Fruit fly (Drosophila melanogaster): Measurements from ENCODE around the gene CG34140.

Gene CG34140

dm6 chr3L:153670-154069, 30.6 kb downstream of the CG34140 start:
- no peak for TF ChIP-seq svp (GFP tag)
- TF ChIP-seq Hr39 (GFP tag; optimal IDR thresholded peaks at IDR 0.05): no peak
- no peak for TF ChIP-seq CG8119 (GFP tag; IDR thresholded peaks at IDR 0.05)
- TF ChIP-seq Lpt (GFP tag; optimal IDR thresholded peaks at IDR 0.05): no peak
- no peak for TF ChIP-seq dsx (GFP tag; optimal IDR thresholded peaks at IDR 0.05; ENCODE audit: poor library complexity, severe bottlenecking)
- no peak for TF ChIP-seq CG11902 (GFP tag; optimal IDR thresholded peaks at IDR 0.05)
- no peak for TF ChIP-seq CG6163 (GFP tag; IDR thresholded peaks at IDR 0.05)

- TF ChIP-seq fd85E (GFP tag; optimal IDR thresholded peaks at IDR 0.05) (no peak), Sox15 (GFP tag; optimal IDR thresholded peaks at IDR 0.05) (no peak), Ets96B (tag; optimal IDR thresholded peaks at IDR 0.05) (no peak)
These were observed 31.7 kb downstream of the CG34140 start, which contains the start of the genes Dic61B and p130CAS for dm6 chr3L:152489-152888. Gene Dic61B, minus strand, starts transcription at chr3L:152589. Gene p130CAS, plus strand, starts transcription at chr3L:152884.

dm6 chr3L:145998-146576, 38.1 kb downstream of the CG34140 start, which contains the start of gene CG6845:
Gene CG6845, plus strand, starts transcription at chr3L:146433.
- TF ChIP-seq dsx (GFP tag; optimal IDR thresholded peaks at IDR 0.05; ENCODE audit: poor library complexity, severe bottlenecking) (peak; percentile 34), fkh (GFP tag; optimal IDR thresholded peaks at IDR 0.05) (peak; percentile 26), Lpt (GFP tag; optimal IDR thresholded peaks at IDR 0.05) (no peak), CG8319 (GFP tag; optimal IDR thresholded peaks at IDR 0.05) (no peak), Sox14 (GFP tag; optimal IDR thresholded peaks at IDR 0.05) (peak; percentile 92), CG31627 (GFP tag; optimal IDR thresholded peaks at IDR 0.05) (no peak)

DNA sequence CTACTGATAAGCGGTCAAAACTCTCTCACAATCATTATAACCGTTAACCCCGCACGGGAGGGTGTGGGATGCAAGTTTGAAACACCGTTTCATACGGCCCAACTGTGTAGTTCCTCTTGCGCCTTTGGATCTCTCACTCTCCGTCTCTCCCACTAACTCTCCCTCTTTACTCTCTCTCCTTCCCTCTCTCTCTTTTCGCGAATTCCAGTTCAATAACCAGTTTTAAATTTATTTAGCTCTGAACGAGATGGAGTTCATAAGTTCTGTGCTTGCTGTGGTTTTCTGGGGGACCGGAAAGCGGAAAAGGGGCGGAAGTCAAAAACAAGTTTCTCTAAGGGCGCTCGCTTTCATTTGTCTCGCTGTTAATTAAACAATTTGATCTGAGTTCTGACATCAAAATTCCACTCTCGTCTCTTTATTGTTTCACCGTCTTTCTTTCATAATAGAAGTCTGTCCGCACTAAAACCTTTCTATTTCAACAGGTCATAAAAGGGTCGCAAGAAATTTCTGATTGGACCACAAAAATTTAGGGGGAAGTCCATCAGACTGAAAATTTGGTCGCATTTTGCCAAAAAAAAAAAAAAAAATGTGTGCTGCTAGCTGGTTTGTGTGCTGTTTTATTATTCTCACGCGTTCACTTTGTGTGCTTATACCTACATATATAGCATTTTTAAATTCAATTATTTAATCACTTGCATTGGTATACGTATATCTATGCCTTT, 43.2 kb downstream of the CG34140 start:
- peak; percentile 49 for TF ChIP-seq Eip78C (GFP tag)
- TF ChIP-seq topi (GFP tag; optimal IDR thresholded peaks at IDR 0.05): no peak
- TF ChIP-seq eg (GFP tag; IDR thresholded peaks at IDR 0.05): no peak
- peak; percentile 15 for TF ChIP-seq CG6808 (GFP tag; optimal IDR thresholded peaks at IDR 0.05)
- peak in 1 of 2 experiments; percentile 8 for TF ChIP-seq ss (GFP tag; optimal IDR thresholded peaks at IDR 0.05)
- TF ChIP-seq CG6854 (GFP tag; optimal IDR thresholded peaks at IDR 0.05): peak; percentile 72
- TF ChIP-seq svp (GFP tag): peak; percentile 42
- TF ChIP-seq Blimp-1 (GFP tag; optimal IDR thresholded peaks at IDR 0.05): peak; percentile 94
- peak; percentile 8 for TF ChIP-seq Sox14 (GFP tag; optimal IDR thresholded peaks at IDR 0.05)
- peak; percentile 58 for TF ChIP-seq dsx (GFP tag; optimal IDR thresholded peaks at IDR 0.05; ENCODE audit: poor library complexity, severe bottlenecking)
- peak; percentile 15 for TF ChIP-seq Lpt (GFP tag; optimal IDR thresholded peaks at IDR 0.05)

DNA sequence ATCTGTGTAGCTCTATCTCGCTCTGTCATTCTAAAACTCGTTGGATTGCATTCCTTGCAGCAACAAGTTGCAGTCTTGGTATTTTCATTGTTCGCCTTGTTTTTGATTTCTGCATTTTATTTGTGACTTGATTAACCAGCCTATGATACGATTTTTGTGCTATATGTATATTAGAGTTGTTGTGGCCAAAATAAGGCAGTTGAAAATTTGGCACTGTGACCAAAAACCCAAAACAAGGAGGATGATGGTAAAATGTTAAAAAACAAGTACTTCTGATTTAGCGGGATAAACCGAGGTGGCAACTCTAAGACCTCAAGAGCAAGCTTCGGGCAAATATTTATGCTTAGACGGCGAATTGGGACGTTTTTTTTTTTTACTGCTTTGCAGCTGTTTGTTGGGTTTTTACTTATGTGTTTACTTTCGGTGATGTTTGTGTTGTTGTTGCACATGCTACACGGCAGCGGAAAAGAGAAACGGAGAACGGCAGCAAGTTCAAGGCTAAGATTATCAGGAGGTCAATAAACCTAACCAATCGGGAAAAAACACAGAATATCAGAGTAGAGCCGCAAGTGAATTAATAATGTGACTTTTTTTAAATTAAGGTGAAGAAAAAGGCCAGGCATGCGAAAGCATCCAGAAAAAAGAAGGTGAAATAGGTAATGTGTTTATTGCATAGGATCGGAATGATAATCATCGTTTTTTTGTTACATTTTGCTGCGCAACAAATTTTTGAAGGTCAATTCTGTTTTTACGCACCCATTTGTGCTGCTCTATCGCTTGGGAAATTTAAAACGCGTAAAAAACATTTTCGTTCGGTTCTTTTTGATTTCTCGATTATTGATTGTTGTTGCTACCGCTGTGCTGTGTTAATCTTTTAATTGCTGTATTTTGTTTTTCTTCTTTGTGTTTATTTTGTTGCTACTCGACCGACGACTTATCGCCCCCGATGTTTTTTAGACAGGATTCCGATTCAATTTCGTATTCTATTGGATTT, 44.4 kb downstream of the CG34140 start:
- TF ChIP-seq Eip75B (GFP tag; optimal IDR thresholded peaks at IDR 0.05) (peak; percentile 15), achi (GFP tag; optimal IDR thresholded peaks at IDR 0.05) (peak; percentile 2), spab (GFP tag; optimal IDR thresholded peaks at IDR 0.05) (no peak), CG11762 (GFP tag; optimal IDR thresholded peaks at IDR 0.05; ENCODE audit: insufficient read depth) (no peak), Eip93F (GFP tag; optimal IDR thresholded peaks at IDR 0.05) (no peak), fd85E (GFP tag; optimal IDR thresholded peaks at IDR 0.05) (no peak), Ets96B (tag; optimal IDR thresholded peaks at IDR 0.05) (no peak), CG8632 (GFP tag; optimal IDR thresholded peaks at IDR 0.05) (no peak), Gug (GFP tag; IDR thresholded peaks at IDR 0.05) (no peak), Sox15 (GFP tag; optimal IDR thresholded peaks at IDR 0.05) (no peak), vri (GFP tag; optimal IDR thresholded peaks at IDR 0.05) (peak; percentile 43), ss (GFP tag; optimal IDR thresholded peaks at IDR 0.05) (peak in 1 of 2 experiments; percentile 24), cyc (GFP tag; optimal IDR thresholded peaks at IDR 0.05) (peak; percentile 15), CG9139 (GFP tag; optimal IDR thresholded peaks at IDR 0.05) (no peak), CG31627 (GFP tag; optimal IDR thresholded peaks at IDR 0.05) (no peak), CG10631 (GFP tag; optimal IDR thresholded peaks at IDR 0.05) (peak; percentile 35), CG32006 (GFP tag; optimal IDR thresholded peaks at IDR 0.05) (no peak), CG1621 (tag; optimal IDR thresholded peaks at IDR 0.05) (no peak), CG6792 (GFP tag; optimal IDR thresholded peaks at IDR 0.05) (peak; percentile 24), Hr4 (GFP tag; optimal IDR thresholded peaks at IDR 0.05) (no peak), CG8119 (GFP tag; IDR thresholded peaks at IDR 0.05) (no peak), fd59A (GFP tag; optimal IDR thresholded peaks at IDR 0.05) (no peak), CG11902 (GFP tag; optimal IDR thresholded peaks at IDR 0.05) (no peak), Smox (GFP tag; optimal IDR thresholded peaks at IDR 0.05) (no peak)

Data from whole organism, prepupa.